Fruit fly (Drosophila melanogaster) whole organism, embryonic: Measurements from ENCODE around the gene Rpt5.

Experiments used
- ATbp ChIP-seq: fragments of 200-800 bp; sonication (Bioruptor generic); optimal IDR thresholded peaks from 2 replicates; lab custom pipeline; 2017; ENCODE audit warnings: missing biosample characterization, mild to moderate bottlenecking, missing genetic modification characterization, missing genetic modification reagents
- Aef1 ChIP-seq: fragments of 200-800 bp; sonication (Bioruptor generic); IDR thresholded peaks from 3 replicates; pipeline ENCODE4 v1.3.6; 2022; ENCODE audit warnings: missing biosample characterization, missing genetic modification characterization
- Blimp-1 ChIP-seq: fragments of 200-800 bp; sonication (Bioruptor generic); optimal IDR thresholded peaks from 3 replicates; lab custom pipeline; 2018; ENCODE audit warnings: missing biosample characterization, missing genetic modification characterization, mild to moderate bottlenecking, moderate library complexity, missing genetic modification reagents
- CG10959 ChIP-seq: fragments of 200-800 bp; sonication (Bioruptor generic); IDR thresholded peaks from 2 replicates; pipeline ENCODE4 v1.3.6; 2022; ENCODE audit warnings: missing biosample characterization, missing genetic modification characterization
- CG12104 ChIP-seq: fragments of 200-800 bp; sonication (Bioruptor generic); optimal IDR thresholded peaks from 3 replicates; lab custom pipeline; 2016; ENCODE audit warnings: missing biosample characterization, missing genetic modification characterization
- CG12769 ChIP-seq: fragments of 200-800 bp; sonication (Bioruptor generic); optimal IDR thresholded peaks from 2 replicates; lab custom pipeline; 2019; ENCODE audit warnings: missing biosample characterization, mild to moderate bottlenecking, missing genetic modification characterization, moderate library complexity
- CG12942 ChIP-seq: fragments of 200-800 bp; sonication (Bioruptor generic); optimal IDR thresholded peaks from 3 replicates; lab custom pipeline; 2016; ENCODE audit warnings: missing biosample characterization, missing genetic modification characterization
- CG13123 ChIP-seq: fragments of 200-800 bp; sonication (Bioruptor generic); optimal IDR thresholded peaks from 2 replicates; lab custom pipeline; 2016; ENCODE audit warnings: missing biosample characterization, missing genetic modification characterization
- CG13775 ChIP-seq: fragments of 200-800 bp; sonication (Bioruptor generic); optimal IDR thresholded peaks from 3 replicates; lab custom pipeline; 2017; ENCODE audit warnings: missing biosample characterization, mild to moderate bottlenecking, missing genetic modification characterization
- CG15696 ChIP-seq: fragments of 200-800 bp; sonication (Bioruptor generic); optimal IDR thresholded peaks from 2 replicates; lab custom pipeline; 2019; ENCODE audit warnings: missing biosample characterization, mild to moderate bottlenecking, missing genetic modification characterization, moderate library complexity
- CG1603 ChIP-seq: fragments of 200-800 bp; sonication (Bioruptor generic); optimal IDR thresholded peaks from 2 replicates; lab custom pipeline; 2019; ENCODE audit warnings: missing biosample characterization, mild to moderate bottlenecking, missing genetic modification characterization, moderate library complexity
- CG17361 ChIP-seq: fragments of 200-800 bp; sonication (Bioruptor generic); IDR thresholded peaks from 3 replicates; pipeline ENCODE4 v1.3.6; 2022; ENCODE audit warnings: missing biosample characterization, missing genetic modification characterization
- CG17385 ChIP-seq: fragments of 200-800 bp; sonication (Bioruptor generic); optimal IDR thresholded peaks from 3 replicates; lab custom pipeline; 2018; ENCODE audit warnings: missing biosample characterization, mild to moderate bottlenecking, missing genetic modification characterization
- CG1792 ChIP-seq: fragments of 200-800 bp; sonication (Bioruptor generic); optimal IDR thresholded peaks from 2 replicates; lab custom pipeline; 2016; ENCODE audit warnings: missing biosample characterization, missing genetic modification characterization
- CG2116 ChIP-seq: fragments of 200-800 bp; sonication (Bioruptor generic); optimal IDR thresholded peaks from 3 replicates; lab custom pipeline; 2018; ENCODE audit warnings: missing biosample characterization, mild to moderate bottlenecking, missing genetic modification characterization
- CG3407 ChIP-seq: fragments of 200-800 bp; sonication (Bioruptor generic); optimal IDR thresholded peaks from 2 replicates; lab custom pipeline; 2018; ENCODE audit warnings: missing biosample characterization, mild to moderate bottlenecking, missing genetic modification characterization
- CG34422 ChIP-seq: fragments of 200-800 bp; sonication (Bioruptor generic); IDR thresholded peaks from 3 replicates; pipeline ENCODE4 v1.3.6; 2022; ENCODE audit warnings: missing biosample characterization, missing genetic modification characterization
- CG5245 ChIP-seq: fragments of 200-800 bp; sonication (Bioruptor generic); optimal IDR thresholded peaks from 3 replicates; lab custom pipeline; 2016; ENCODE audit warnings: missing biosample characterization, missing genetic modification characterization
- CG8089 ChIP-seq: fragments of 200-800 bp; sonication (Bioruptor generic); optimal IDR thresholded peaks from 3 replicates; lab custom pipeline; 2016; ENCODE audit warnings: missing biosample characterization, missing genetic modification characterization
- CG8388 ChIP-seq: fragments of 200-800 bp; sonication (Bioruptor generic); optimal IDR thresholded peaks from 2 replicates; lab custom pipeline; 2019; ENCODE audit warnings: missing biosample characterization, mild to moderate bottlenecking, missing genetic modification characterization, moderate library complexity
- CG9609 ChIP-seq: fragments of 200-800 bp; sonication (Bioruptor generic); optimal IDR thresholded peaks from 3 replicates; lab custom pipeline; 2016; ENCODE audit warnings: missing biosample characterization, missing genetic modification characterization
- CTCF ChIP-seq: fragments of 200-800 bp; sonication (Bioruptor generic); optimal IDR thresholded peaks from 2 replicates; lab custom pipeline; 2017; ENCODE audit warnings: missing biosample characterization, mild to moderate bottlenecking, missing genetic modification characterization, moderate library complexity
- Dref ChIP-seq: fragments of 200-800 bp; sonication (Bioruptor generic); IDR thresholded peaks from 2 replicates; pipeline ENCODE4 v1.3.6; 2022; ENCODE audit warnings: missing biosample characterization, missing genetic modification characterization
- GATAe ChIP-seq: fragments of 200-800 bp; sonication (Bioruptor generic); conservative IDR thresholded peaks from 2 replicates; pipeline ENCODE4 v1.3.6; 2022; ENCODE audit warnings: missing biosample characterization, missing genetic modification characterization
- Hr78 ChIP-seq, 2 experiments: fragments of 200-800 bp in 1 of 2; fragments of >200 bp in 1 of 2; sonication (Bioruptor generic) in 1 of 2; optimal IDR thresholded peaks; 2 replicates each; lab custom pipeline; 2017 to 2019; ENCODE audit warnings: missing biosample characterization in 2 of 2, missing genetic modification characterization in 2 of 2, mild to moderate bottlenecking in 1 of 2, moderate library complexity in 1 of 2
- MTF-1 ChIP-seq: fragments of 200-800 bp; sonication (Bioruptor generic); optimal IDR thresholded peaks from 2 replicates; lab custom pipeline; 2018; ENCODE audit warnings: missing biosample characterization, mild to moderate bottlenecking, missing genetic modification characterization, borderline replicate concordance
- NfI ChIP-seq: fragments of 200-800 bp; sonication (Bioruptor generic); optimal IDR thresholded peaks from 3 replicates; lab custom pipeline; 2018; ENCODE audit warnings: missing biosample characterization, mild to moderate bottlenecking, missing genetic modification characterization, moderate library complexity
- Optix ChIP-seq: fragments of 200-800 bp; sonication (Bioruptor generic); IDR thresholded peaks from 3 replicates; pipeline ENCODE4 v1.3.6; 2022; ENCODE audit warnings: missing biosample characterization, missing genetic modification characterization
- Sry-δ ChIP-seq: fragments of 200-800 bp; sonication (Bioruptor generic); optimal IDR thresholded peaks from 2 replicates; lab custom pipeline; 2016; ENCODE audit warnings: missing biosample characterization, missing genetic modification characterization
- ac ChIP-seq: fragments of 200-800 bp; sonication (Bioruptor generic); optimal IDR thresholded peaks from 3 replicates; lab custom pipeline; 2017; ENCODE audit warnings: missing biosample characterization, mild to moderate bottlenecking, missing genetic modification characterization
- bowl ChIP-seq: fragments of 200-800 bp; sonication (Bioruptor generic); IDR thresholded peaks from 2 replicates; pipeline ENCODE4 v1.3.6; 2022; ENCODE audit warnings: missing biosample characterization, missing genetic modification characterization
- cg ChIP-seq: fragments of 200-800 bp; sonication (Bioruptor generic); optimal IDR thresholded peaks from 3 replicates; lab custom pipeline; 2019; ENCODE audit warnings: missing biosample characterization, mild to moderate bottlenecking, missing genetic modification characterization, moderate library complexity
- disco-r ChIP-seq: fragments of 200-800 bp; sonication (Bioruptor generic); optimal IDR thresholded peaks from 2 replicates; lab custom pipeline; 2016; ENCODE audit warnings: missing biosample characterization, missing genetic modification characterization
- dpn ChIP-seq, 2 experiments: fragments of 200-800 bp; sonication (Bioruptor generic); optimal IDR thresholded peaks; 3 replicates each; lab custom pipeline; 2016; ENCODE audit warnings: missing biosample characterization in 2 of 2, missing genetic modification characterization in 2 of 2
- eve ChIP-seq, 2 experiments: fragments of >200 bp; optimal IDR thresholded peaks; 2 replicates each; lab custom pipeline; 2017; ENCODE audit warnings: missing biosample characterization in 2 of 2, missing genetic modification characterization in 2 of 2
- fd3F ChIP-seq: fragments of 200-800 bp; sonication (Bioruptor generic); optimal IDR thresholded peaks from 2 replicates; lab custom pipeline; 2018; ENCODE audit warnings: missing biosample characterization, mild to moderate bottlenecking, missing genetic modification characterization, moderate library complexity
- grn ChIP-seq: fragments of 200-800 bp; sonication (Bioruptor generic); optimal IDR thresholded peaks from 3 replicates; lab custom pipeline; 2017; ENCODE audit warnings: missing biosample characterization, missing genetic modification characterization
- gsb ChIP-seq: fragments of 200-800 bp; sonication (Bioruptor generic); IDR thresholded peaks from 2 replicates; pipeline ENCODE4 v1.3.6; 2022; ENCODE audit warnings: missing biosample characterization, missing genetic modification characterization
- ham ChIP-seq: fragments of 200-800 bp; sonication (Bioruptor generic); IDR thresholded peaks from 2 replicates; pipeline ENCODE4 v1.3.6; 2022; ENCODE audit warnings: missing biosample characterization, missing genetic modification characterization
- lmd ChIP-seq: fragments of 200-800 bp; sonication (Bioruptor generic); IDR thresholded peaks from 2 replicates; pipeline ENCODE4 v1.3.6; 2022; ENCODE audit warnings: missing biosample characterization, missing genetic modification characterization
- nom ChIP-seq: fragments of 200-800 bp; sonication (Bioruptor generic); optimal IDR thresholded peaks from 2 replicates; lab custom pipeline; 2017; ENCODE audit warnings: missing biosample characterization, missing genetic modification characterization, mild to moderate bottlenecking, moderate library complexity, missing genetic modification reagents
- oc ChIP-seq: fragments of 200-800 bp; sonication (Bioruptor generic); optimal IDR thresholded peaks from 2 replicates; lab custom pipeline; 2018; ENCODE audit warnings: missing biosample characterization, mild to moderate bottlenecking, missing genetic modification characterization, moderate library complexity
- run ChIP-seq: fragments of 200-800 bp; sonication (Bioruptor generic); optimal IDR thresholded peaks from 3 replicates; lab custom pipeline; 2018; ENCODE audit warnings: missing biosample characterization, mild to moderate bottlenecking, missing genetic modification characterization
- scrt ChIP-seq: fragments of 200-800 bp; sonication (Bioruptor generic); optimal IDR thresholded peaks from 2 replicates; lab custom pipeline; 2018; ENCODE audit warnings: missing biosample characterization, mild to moderate bottlenecking, missing genetic modification characterization, moderate library complexity
- sens ChIP-seq: fragments of 200-800 bp; sonication (Bioruptor generic); peaks from one replicate; lab custom pipeline; 2016; ENCODE audit warnings: missing biosample characterization, missing genetic modification characterization
- sima ChIP-seq: fragments of 200-800 bp; sonication (Bioruptor generic); optimal IDR thresholded peaks from 2 replicates; lab custom pipeline; 2016; ENCODE audit warnings: missing biosample characterization, missing genetic modification characterization
- sna ChIP-seq: fragments of 200-800 bp; sonication (Bioruptor generic); IDR thresholded peaks from 2 replicates; pipeline ENCODE4 v1.3.6; 2022; ENCODE audit warnings: missing biosample characterization, missing genetic modification characterization; ENCODE audit not compliant: partially characterized antibody
- tna ChIP-seq: fragments of 200-800 bp; sonication (Bioruptor generic); IDR thresholded peaks from 2 replicates; pipeline ENCODE4 v1.3.6; 2022; ENCODE audit warnings: missing biosample characterization, missing genetic modification characterization; ENCODE audit not compliant: partially characterized antibody
- unc-4 ChIP-seq: fragments of 200-800 bp; sonication (Bioruptor generic); IDR thresholded peaks from 2 replicates; pipeline ENCODE4 v1.3.6; 2022; ENCODE audit warnings: missing biosample characterization, missing genetic modification characterization; ENCODE audit not compliant: partially characterized antibody

The Rpt5 gene

DNA sequence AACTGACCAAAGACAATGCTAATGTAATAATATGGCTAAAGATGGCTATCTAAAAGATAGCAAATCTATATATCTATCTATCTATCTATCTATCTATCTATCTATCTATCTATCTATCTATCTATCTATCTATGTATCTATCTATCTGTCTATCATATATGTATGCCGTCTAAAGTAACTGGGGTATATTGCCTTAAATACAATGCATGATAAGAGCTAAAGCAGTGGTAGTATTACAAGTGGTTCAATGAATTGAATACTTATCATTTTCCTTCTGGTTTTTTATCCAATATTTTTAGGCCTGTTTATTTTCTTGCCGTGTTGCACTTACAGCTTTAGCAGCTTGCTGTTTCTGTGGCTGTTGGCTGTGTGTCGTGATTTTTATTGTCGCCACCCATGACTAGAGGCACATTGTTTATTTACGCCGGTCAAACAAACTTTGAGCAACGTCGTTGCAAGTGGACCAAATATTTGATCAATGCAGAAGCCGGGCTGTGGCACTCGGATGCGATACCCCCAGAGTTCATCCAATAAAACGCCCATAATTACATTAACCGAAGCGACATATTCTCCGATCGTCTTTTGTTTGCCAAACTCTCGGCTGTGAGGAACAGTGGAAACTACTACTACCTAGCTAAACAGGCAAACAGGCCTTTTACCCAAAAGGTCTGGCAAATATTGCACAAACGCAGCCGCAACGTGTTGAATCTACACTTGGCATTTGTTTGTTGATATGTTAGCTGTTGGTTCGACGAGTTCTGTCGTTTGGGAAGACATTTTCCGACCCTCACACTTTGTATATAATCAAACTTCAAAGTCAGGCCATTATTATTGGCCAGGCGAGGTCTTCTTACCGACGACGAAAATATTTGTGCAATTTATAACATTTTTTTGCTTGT is 14.8 kb upstream of the Rpt5 start (continued):
- TF ChIP-seq GATAe (GFP tag; lab: Robert Waterston, UW) (no peak), tna (GFP tag; lab: Robert Waterston, UW) (no peak), CG12104 (no peak), ATbp (GFP tag; lab: Kevin White, UChicago) (peak; percentile 9), CG1792 (GFP tag; lab: Kevin White, UChicago) (no peak), CG3407 (GFP tag; lab: Kevin White, UChicago) (peak; percentile 18), CG1603 (tag; lab: Kevin White, UChicago) (peak; percentile 3), eve (GFP tag; optimal IDR thresholded peaks at IDR 0.05; lab: Kevin White, UChicago) (no peak), MTF-1 (GFP tag; lab: Kevin White, UChicago) (peak; percentile 6), gsb (no peak), nom (GFP tag; lab: Kevin White, UChicago) (peak; percentile 5), ac (GFP tag; lab: Kevin White, UChicago) (peak; percentile 17), CG12942 (GFP tag; lab: Kevin White, UChicago) (no peak), Optix (GFP tag; lab: Robert Waterston, UW) (0 out of 3 replicates have a peak, but pooled peaks have one; percentile 29), CG15696 (tag; lab: Kevin White, UChicago) (peak; percentile 45), CG17361 (GFP tag; lab: Robert Waterston, UW) (no peak), CG17385 (GFP tag; lab: Kevin White, UChicago) (no peak), CG2116 (GFP tag; lab: Kevin White, UChicago) (no peak), Dref (no peak), sens (GFP tag; lab: Kevin White, UChicago) (peak; percentile 77)

DNA sequence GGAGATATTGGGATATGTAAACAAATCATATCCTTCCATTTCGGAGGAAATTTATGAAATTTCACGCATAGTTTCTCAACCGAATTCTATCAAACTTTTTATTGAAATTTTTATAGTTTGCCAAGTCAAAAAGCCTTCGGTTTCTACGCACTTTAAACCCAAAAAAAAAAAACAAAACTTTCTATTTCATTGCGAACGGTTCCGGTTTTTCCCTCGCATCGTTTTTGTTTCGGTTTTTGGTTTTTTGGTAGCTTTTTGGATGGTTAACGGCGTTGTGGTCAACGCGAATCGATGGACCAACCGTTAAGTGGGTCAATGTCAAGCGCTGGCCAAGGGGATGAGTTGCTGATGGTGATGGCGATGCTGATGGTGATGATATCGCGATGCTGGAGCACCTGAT is 11.7 kb upstream of the Rpt5 start:
- TF ChIP-seq CG9609 (GFP tag; lab: Kevin White, UChicago) (no peak), sima (GFP tag; lab: Kevin White, UChicago) (no peak), unc-4 (GFP tag; lab: Robert Waterston, UW) (no peak), ham (no peak), CG13123 (GFP tag; lab: Kevin White, UChicago) (no peak), grn (peak; percentile 33), CG34422 (GFP tag; lab: Robert Waterston, UW) (no peak), Hr78 (GFP tag; optimal IDR thresholded peaks at IDR 0.05; lab: Kevin White, UChicago) (no peak), CG10959 (no peak), CG12769 (peak; percentile 13), fd3F (GFP tag; lab: Kevin White, UChicago) (no peak), run (peak; percentile 12), Aef1 (GFP tag; lab: Robert Waterston, UW) (no peak), sna (no peak), oc (peak; percentile 4), CG13775 (GFP tag; lab: Kevin White, UChicago) (no peak), Sry-δ (GFP tag; lab: Kevin White, UChicago) (no peak), CG8388 (GFP tag; lab: Kevin White, UChicago) (no peak), disco-r (GFP tag; lab: Kevin White, UChicago) (no peak), scrt (GFP tag; lab: Kevin White, UChicago) (no peak), CG8089 (GFP tag; lab: Kevin White, UChicago) (no peak), NfI (GFP tag; lab: Kevin White, UChicago) (no peak), dpn (GFP tag; optimal IDR thresholded peaks at IDR 0.05; lab: Kevin White, UChicago) (no peak), cg (GFP tag; lab: Kevin White, UChicago) (no peak), lmd (GFP tag; lab: Robert Waterston, UW) (no peak), CG5245 (GFP tag; lab: Kevin White, UChicago) (no peak), bowl (GFP tag; lab: Robert Waterston, UW) (no peak), Blimp-1 (peak; percentile 91), CTCF (GFP tag; lab: Kevin White, UChicago) (no peak)
